Worm (Caenorhabditis elegans) whole organism, L1 larva: Measurements from ENCODE around the gene T27E4.7.

Source experiments
- hpl-2 ChIP-seq: fragments of 150-350 bp; optimal IDR thresholded peaks from 2 replicates; lab custom pipeline; 2014; ENCODE audit warnings: missing biosample characterization, missing genetic modification reagents, missing genetic modification characterization
- lin-13 ChIP-seq: fragments of 150-350 bp; optimal IDR thresholded peaks from 2 replicates; lab custom pipeline; 2014; ENCODE audit warnings: missing biosample characterization, missing genetic modification reagents, missing genetic modification characterization
- lin-15B ChIP-seq: fragments of 150-350 bp; sonication (generic microtip); optimal IDR thresholded peaks from 3 replicates; lab custom pipeline; 2014; ENCODE audit warnings: missing biosample characterization, missing genetic modification characterization
- nhr-11 ChIP-seq: fragments of 150-350 bp; optimal IDR thresholded peaks from 2 replicates; lab custom pipeline; 2014; ENCODE audit warnings: missing biosample characterization, missing genetic modification characterization
- nhr-76 ChIP-seq: sonication (generic microtip); optimal IDR thresholded peaks from 2 replicates; lab custom pipeline; 2017; ENCODE audit warnings: missing biosample characterization, missing genetic modification characterization
- pqm-1 ChIP-seq: sonication (generic microtip); optimal IDR thresholded peaks from 3 replicates; lab custom pipeline; 2017; ENCODE audit warnings: missing biosample characterization, missing genetic modification characterization
- skn-1 ChIP-seq: fragments of 150-350 bp; optimal IDR thresholded peaks from 2 replicates; lab custom pipeline; 2014; ENCODE audit warnings: missing biosample characterization, missing genetic modification characterization
- unc-30 ChIP-seq: sonication (generic microtip); optimal IDR thresholded peaks from 2 replicates; lab custom pipeline; 2017; ENCODE audit warnings: missing biosample characterization, missing genetic modification characterization
- zag-1 ChIP-seq: fragments of 150-350 bp; optimal IDR thresholded peaks from 2 replicates; lab custom pipeline; 2014; ENCODE audit warnings: missing biosample characterization, missing genetic modification characterization
- zip-4 ChIP-seq: fragments of 200-800 bp; sonication (Bioruptor generic); optimal IDR thresholded peaks from 2 replicates; lab custom pipeline; 2018; ENCODE audit warnings: mild to moderate bottlenecking, missing genetic modification characterization, moderate library complexity, missing compliant biosample characterization

DNA sequence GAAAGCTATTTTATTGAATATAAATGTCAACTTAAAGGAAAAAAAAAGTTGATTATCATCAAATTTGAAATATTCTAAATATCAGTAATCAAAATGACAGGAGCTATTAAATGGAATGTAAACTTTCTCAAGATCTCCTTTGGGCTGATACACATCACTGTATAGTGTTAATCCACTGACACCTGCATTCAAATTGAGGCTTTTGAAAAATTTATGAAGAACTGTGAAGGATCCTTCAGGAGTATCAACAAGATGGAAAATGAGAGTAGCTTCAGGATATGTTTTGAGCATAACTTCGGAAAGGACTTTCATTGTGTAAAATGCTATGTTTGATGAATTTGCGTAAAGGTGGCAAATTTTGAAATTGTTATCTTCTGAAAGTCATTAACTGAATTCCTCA lies 21.1 kb upstream of the T27E4.7 start:
- TF ChIP-seq zip-4 (GFP tag; lab: Kevin White, UChicago) (no peak), pqm-1 (tag; lab: Kevin White, UChicago) (no peak), zag-1 (no peak), hpl-2 (no peak), nhr-11 (tag; lab: Kevin White, UChicago) (no peak), skn-1 (no peak), lin-13 (GFP tag; lab: Kevin White, UChicago) (no peak), unc-30 (tag; lab: Kevin White, UChicago) (no peak), lin-15B (tag; lab: Kevin White, UChicago) (no peak), nhr-76 (tag; lab: Kevin White, UChicago) (no peak)
